Fruit fly (Drosophila melanogaster) whole organism, embryonic: ENCODE data around the gene Targ2.

ENCODE experiments used
- B-H2 ChIP-seq: fragments of 200-800 bp; sonication (Bioruptor generic); optimal IDR thresholded peaks from 2 replicates; lab custom pipeline; 2018; ENCODE audit warnings: missing biosample characterization, mild to moderate bottlenecking, missing genetic modification characterization
- BtbVII ChIP-seq: fragments of 200-800 bp; sonication (Bioruptor generic); optimal IDR thresholded peaks from 3 replicates; lab custom pipeline; 2017; ENCODE audit warnings: missing biosample characterization, mild to moderate bottlenecking, missing genetic modification characterization
- CG10462 ChIP-seq: fragments of 200-800 bp; sonication (Bioruptor generic); optimal IDR thresholded peaks from 2 replicates; lab custom pipeline; 2016; ENCODE audit warnings: missing biosample characterization, missing genetic modification characterization
- CG11398 ChIP-seq: fragments of 200-800 bp; sonication (Bioruptor generic); optimal IDR thresholded peaks from 2 replicates; lab custom pipeline; 2016; ENCODE audit warnings: missing biosample characterization, missing genetic modification characterization
- CG12071 ChIP-seq: fragments of 200-800 bp; sonication (Bioruptor generic); optimal IDR thresholded peaks from 3 replicates; lab custom pipeline; 2018; ENCODE audit warnings: missing biosample characterization, mild to moderate bottlenecking, missing genetic modification characterization
- CG12391 ChIP-seq: fragments of 200-800 bp; sonication (Bioruptor generic); optimal IDR thresholded peaks from 3 replicates; lab custom pipeline; 2018; ENCODE audit warnings: missing biosample characterization, mild to moderate bottlenecking, missing genetic modification characterization, moderate library complexity
- CG12659 ChIP-seq: fragments of 200-800 bp; sonication (Bioruptor generic); optimal IDR thresholded peaks from 3 replicates; lab custom pipeline; 2017; ENCODE audit warnings: mild to moderate bottlenecking, missing biosample characterization, missing genetic modification reagents, missing genetic modification characterization
- CG13624 ChIP-seq: fragments of 200-800 bp; sonication (Bioruptor generic); optimal IDR thresholded peaks from 2 replicates; lab custom pipeline; 2016; ENCODE audit warnings: missing biosample characterization, missing genetic modification characterization
- CG16779 ChIP-seq: fragments of 200-800 bp; sonication (Bioruptor generic); IDR thresholded peaks from 2 replicates; pipeline ENCODE4 v1.3.6; 2022; ENCODE audit warnings: missing biosample characterization, missing genetic modification characterization
- CG17328 ChIP-seq: fragments of 200-800 bp; sonication (Bioruptor generic); IDR thresholded peaks from 2 replicates; pipeline ENCODE4 v1.3.6; 2022; ENCODE audit warnings: missing biosample characterization, missing genetic modification characterization
- CG17385 ChIP-seq: fragments of 200-800 bp; sonication (Bioruptor generic); optimal IDR thresholded peaks from 3 replicates; lab custom pipeline; 2018; ENCODE audit warnings: missing biosample characterization, mild to moderate bottlenecking, missing genetic modification characterization
- CG17829 ChIP-seq: fragments of 200-800 bp; optimal IDR thresholded peaks from 2 replicates; lab custom pipeline; 2019; ENCODE audit warnings: missing biosample characterization, mild to moderate bottlenecking, missing genetic modification characterization, moderate library complexity
- CG2116 ChIP-seq: fragments of 200-800 bp; sonication (Bioruptor generic); optimal IDR thresholded peaks from 3 replicates; lab custom pipeline; 2018; ENCODE audit warnings: missing biosample characterization, mild to moderate bottlenecking, missing genetic modification characterization
- CG34422 ChIP-seq: fragments of 200-800 bp; sonication (Bioruptor generic); IDR thresholded peaks from 3 replicates; pipeline ENCODE4 v1.3.6; 2022; ENCODE audit warnings: missing biosample characterization, missing genetic modification characterization
- CG6689 ChIP-seq: fragments of 200-800 bp; sonication (Bioruptor generic); IDR thresholded peaks from 2 replicates; pipeline ENCODE4 v1.3.6; 2022; ENCODE audit warnings: missing biosample characterization, missing genetic modification characterization
- CG6765 ChIP-seq: fragments of 200-800 bp; sonication (Bioruptor generic); optimal IDR thresholded peaks from 3 replicates; lab custom pipeline; 2017; ENCODE audit warnings: missing biosample characterization, mild to moderate bottlenecking, missing genetic modification characterization
- CG6854 ChIP-seq: fragments of 200-800 bp; sonication (Bioruptor generic); optimal IDR thresholded peaks from 3 replicates; lab custom pipeline; 2017; ENCODE audit warnings: missing biosample characterization, mild to moderate bottlenecking, missing genetic modification characterization
- CG8290 ChIP-seq, 3 experiments: fragments of 200-800 bp; sonication (Bioruptor generic); optimal IDR thresholded peaks; 2 replicates each; lab custom pipeline; 2016 to 2019; ENCODE audit warnings: missing biosample characterization in 3 of 3, missing genetic modification characterization in 3 of 3, mild to moderate bottlenecking in 2 of 3, moderate library complexity in 1 of 3
- CG8765 ChIP-seq: fragments of 200-800 bp; sonication (Bioruptor generic); IDR thresholded peaks from 2 replicates; pipeline ENCODE4 v1.3.6; 2022; ENCODE audit warnings: missing biosample characterization, missing genetic modification characterization
- CG9437 ChIP-seq: fragments of 200-800 bp; sonication (Bioruptor generic); optimal IDR thresholded peaks from 2 replicates; lab custom pipeline; 2018; ENCODE audit warnings: missing biosample characterization, mild to moderate bottlenecking, missing genetic modification characterization
- CG9609 ChIP-seq: fragments of 200-800 bp; sonication (Bioruptor generic); optimal IDR thresholded peaks from 3 replicates; lab custom pipeline; 2016; ENCODE audit warnings: missing biosample characterization, missing genetic modification characterization
- Camta ChIP-seq: fragments of 200-800 bp; sonication (Bioruptor generic); optimal IDR thresholded peaks from 2 replicates; lab custom pipeline; 2016; ENCODE audit warnings: missing biosample characterization, missing genetic modification characterization
- Dip3 ChIP-seq: fragments of 200-800 bp; sonication (Bioruptor generic); optimal IDR thresholded peaks from 3 replicates; lab custom pipeline; 2016; ENCODE audit warnings: missing biosample characterization, missing genetic modification characterization
- Dp ChIP-seq: fragments of 200-800 bp; sonication (Bioruptor generic); optimal IDR thresholded peaks from 2 replicates; lab custom pipeline; 2018; ENCODE audit warnings: missing biosample characterization, mild to moderate bottlenecking, missing genetic modification characterization, moderate library complexity
- Fer1 ChIP-seq: fragments of 200-800 bp; sonication (Bioruptor generic); optimal IDR thresholded peaks from 2 replicates; lab custom pipeline; 2017; ENCODE audit warnings: missing biosample characterization, mild to moderate bottlenecking, missing genetic modification characterization
- HLH4C ChIP-seq: fragments of 200-800 bp; sonication (Bioruptor generic); IDR thresholded peaks from 3 replicates; pipeline ENCODE4 v1.3.6; 2022; ENCODE audit warnings: missing biosample characterization, missing genetic modification characterization; ENCODE audit not compliant: partially characterized antibody
- Hand ChIP-seq: fragments of 200-800 bp; sonication (Bioruptor generic); optimal IDR thresholded peaks from 2 replicates; lab custom pipeline; 2017; ENCODE audit warnings: mild to moderate bottlenecking, missing biosample characterization, missing genetic modification reagents, missing genetic modification characterization
- HmgD ChIP-seq: fragments of 200-800 bp; sonication (Bioruptor generic); optimal IDR thresholded peaks from 3 replicates; lab custom pipeline; 2016; ENCODE audit warnings: missing biosample characterization, missing genetic modification characterization
- Hsf ChIP-seq: fragments of 200-800 bp; sonication (Bioruptor generic); optimal IDR thresholded peaks from 3 replicates; lab custom pipeline; 2016; ENCODE audit warnings: missing biosample characterization, missing genetic modification characterization
- Meics ChIP-seq: fragments of 200-800 bp; sonication (Bioruptor generic); optimal IDR thresholded peaks from 2 replicates; lab custom pipeline; 2017; ENCODE audit warnings: missing biosample characterization, mild to moderate bottlenecking, missing genetic modification characterization
- aop ChIP-seq: fragments of 200-800 bp; sonication (Bioruptor generic); IDR thresholded peaks from 2 replicates; pipeline ENCODE4 v1.3.6; 2022; ENCODE audit warnings: missing biosample characterization, missing genetic modification characterization
- az2 ChIP-seq: fragments of 200-800 bp; sonication (Bioruptor generic); optimal IDR thresholded peaks from 3 replicates; lab custom pipeline; 2016; ENCODE audit warnings: missing biosample characterization, missing genetic modification characterization
- bsh ChIP-seq, 2 experiments: fragments of 200-800 bp; sonication (Bioruptor generic); optimal IDR thresholded peaks; 2 replicates each; lab custom pipeline; 2017 to 2018; ENCODE audit warnings: mild to moderate bottlenecking in 2 of 2, missing biosample characterization in 2 of 2, missing genetic modification characterization in 2 of 2, moderate library complexity in 1 of 2
- chm ChIP-seq: fragments of 200-800 bp; sonication (Bioruptor generic); IDR thresholded peaks from 2 replicates; pipeline ENCODE4 v1.3.6; 2022; ENCODE audit warnings: missing biosample characterization, missing genetic modification characterization
- ewg ChIP-seq: fragments of 200-800 bp; sonication (Bioruptor generic); optimal IDR thresholded peaks from 3 replicates; lab custom pipeline; 2017; ENCODE audit warnings: mild to moderate bottlenecking, missing biosample characterization, missing genetic modification reagents, missing genetic modification characterization
- inv ChIP-seq: fragments of 200-800 bp; sonication (Bioruptor generic); IDR thresholded peaks from 2 replicates; pipeline ENCODE4 v1.3.6; 2022; ENCODE audit warnings: missing biosample characterization, missing genetic modification characterization; ENCODE audit not compliant: partially characterized antibody
- ken ChIP-seq: fragments of 200-800 bp; sonication (Bioruptor generic); IDR thresholded peaks from 3 replicates; pipeline ENCODE4 v1.3.6; 2022; ENCODE audit warnings: missing biosample characterization, missing genetic modification characterization
- lab ChIP-seq: fragments of 200-800 bp; sonication (Bioruptor generic); optimal IDR thresholded peaks from 3 replicates; lab custom pipeline; 2017; ENCODE audit warnings: missing biosample characterization, missing genetic modification characterization, mild to moderate bottlenecking, moderate library complexity, missing genetic modification reagents
- mam ChIP-seq: fragments of 200-800 bp; sonication (Bioruptor generic); optimal IDR thresholded peaks from 3 replicates; lab custom pipeline; 2016; ENCODE audit warnings: missing biosample characterization, missing genetic modification characterization
- mirr ChIP-seq: fragments of 200-800 bp; sonication (Bioruptor generic); optimal IDR thresholded peaks from 3 replicates; lab custom pipeline; 2018; ENCODE audit warnings: missing biosample characterization, mild to moderate bottlenecking, missing genetic modification characterization
- nom ChIP-seq: fragments of 200-800 bp; sonication (Bioruptor generic); optimal IDR thresholded peaks from 2 replicates; lab custom pipeline; 2017; ENCODE audit warnings: missing biosample characterization, missing genetic modification characterization, mild to moderate bottlenecking, moderate library complexity, missing genetic modification reagents
- odd ChIP-seq: fragments of 200-800 bp; sonication (Bioruptor generic); optimal IDR thresholded peaks from 2 replicates; lab custom pipeline; 2017; ENCODE audit warnings: missing biosample characterization, mild to moderate bottlenecking, missing genetic modification characterization
- pfk ChIP-seq: fragments of 200-800 bp; sonication (Bioruptor generic); optimal IDR thresholded peaks from 2 replicates; lab custom pipeline; 2018; ENCODE audit warnings: missing biosample characterization, mild to moderate bottlenecking, missing genetic modification characterization, moderate library complexity
- pnt ChIP-seq: fragments of 200-800 bp; sonication (Bioruptor generic); optimal IDR thresholded peaks from 3 replicates; lab custom pipeline; 2016; ENCODE audit warnings: missing biosample characterization, missing genetic modification characterization
- pros ChIP-seq: fragments of 200-800 bp; sonication (Bioruptor generic); optimal IDR thresholded peaks from 3 replicates; lab custom pipeline; 2019; ENCODE audit warnings: missing biosample characterization, mild to moderate bottlenecking, missing genetic modification characterization, moderate library complexity
- rib ChIP-seq: fragments of 200-800 bp; sonication (Bioruptor generic); IDR thresholded peaks from 2 replicates; pipeline ENCODE4 v1.3.6; 2022; ENCODE audit warnings: missing biosample characterization, missing genetic modification characterization
- scrt ChIP-seq: fragments of 200-800 bp; sonication (Bioruptor generic); optimal IDR thresholded peaks from 2 replicates; lab custom pipeline; 2018; ENCODE audit warnings: missing biosample characterization, mild to moderate bottlenecking, missing genetic modification characterization, moderate library complexity
- seq ChIP-seq: fragments of 200-800 bp; sonication (Bioruptor generic); IDR thresholded peaks from 2 replicates; pipeline ENCODE4 v1.3.6; 2022; ENCODE audit warnings: missing biosample characterization, missing genetic modification characterization
- sna ChIP-seq: fragments of 200-800 bp; sonication (Bioruptor generic); IDR thresholded peaks from 2 replicates; pipeline ENCODE4 v1.3.6; 2022; ENCODE audit warnings: missing biosample characterization, missing genetic modification characterization; ENCODE audit not compliant: partially characterized antibody
- so ChIP-seq: fragments of 200-800 bp; sonication (Bioruptor generic); IDR thresholded peaks from 3 replicates; pipeline ENCODE4 v1.3.6; 2022; ENCODE audit warnings: missing biosample characterization, missing genetic modification characterization
- sob ChIP-seq: fragments of 200-800 bp; sonication (Bioruptor generic); IDR thresholded peaks from 2 replicates; pipeline ENCODE4 v1.3.6; 2022; ENCODE audit warnings: missing biosample characterization, missing genetic modification characterization

The Targ2 gene

DNA sequence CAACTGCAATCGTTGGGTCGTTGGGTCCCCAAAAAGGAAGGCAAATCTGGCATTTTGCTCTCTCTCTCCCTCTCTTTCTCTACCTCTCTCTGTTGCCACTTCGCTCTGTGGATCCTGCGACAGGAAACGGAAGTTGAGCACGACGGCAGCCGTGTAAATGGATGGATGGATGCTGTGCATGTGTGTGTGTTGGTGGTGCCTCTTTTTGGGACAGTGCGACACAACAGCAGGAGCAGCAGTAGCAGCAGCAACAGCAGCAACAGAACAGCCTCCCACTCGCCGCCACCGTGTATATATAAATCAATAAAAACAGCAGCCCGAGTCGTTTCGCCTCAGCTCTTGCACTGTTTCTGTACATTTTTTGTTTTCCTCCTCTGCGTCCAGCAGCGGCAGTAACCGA, 11.0 kb downstream of the Targ2 start (continued):
- TF ChIP-seq nom (GFP tag; lab: Kevin White, UChicago): peak; percentile 33
- TF ChIP-seq CG8765 (GFP tag; lab: Robert Waterston, UW): no peak
- no peak for TF ChIP-seq HLH4C
- TF ChIP-seq Meics (GFP tag; lab: Kevin White, UChicago): peak; percentile 34
- no peak for TF ChIP-seq CG10462 (GFP tag; lab: Kevin White, UChicago)
- TF ChIP-seq pnt (GFP tag; lab: Kevin White, UChicago): no peak
- peak; percentile 10 for TF ChIP-seq B-H2 (GFP tag; lab: Kevin White, UChicago)
- no peak for TF ChIP-seq CG9437 (GFP tag; lab: Kevin White, UChicago)
- 0 out of 2 replicates have a peak, but pooled peaks have one; percentile 12 for TF ChIP-seq CG17328 (GFP tag; lab: Robert Waterston, UW)
- peak; percentile 38 for TF ChIP-seq CG17385 (GFP tag; lab: Kevin White, UChicago)
- no peak for TF ChIP-seq seq (GFP tag; lab: Robert Waterston, UW)
- peak; percentile 60 for TF ChIP-seq CG6765
- no peak for TF ChIP-seq BtbVII (GFP tag; lab: Kevin White, UChicago)
- TF ChIP-seq lab (GFP tag; lab: Kevin White, UChicago): peak; percentile 61
- TF ChIP-seq aop (GFP tag; lab: Robert Waterston, UW): no peak
- TF ChIP-seq CG12659 (GFP tag; lab: Kevin White, UChicago): no peak
- TF ChIP-seq pros (GFP tag; lab: Kevin White, UChicago): no peak
- TF ChIP-seq Camta (GFP tag; lab: Kevin White, UChicago): no peak
- TF ChIP-seq az2 (GFP tag; lab: Kevin White, UChicago): no peak
- TF ChIP-seq CG9609 (GFP tag; lab: Kevin White, UChicago): no peak
- peak; percentile 66 for TF ChIP-seq scrt (GFP tag; lab: Kevin White, UChicago)
- TF ChIP-seq CG34422 (GFP tag; lab: Robert Waterston, UW): no peak
- TF ChIP-seq CG8290 (GFP tag; optimal IDR thresholded peaks at IDR 0.05; lab: Kevin White, UChicago): no peak
- TF ChIP-seq CG8290 (tag; optimal IDR thresholded peaks at IDR 0.05; lab: Kevin White, UChicago): no peak
- TF ChIP-seq CG16779: peak; percentile 56; the same call in 1 of the 2 replicates
- peak; percentile 33 for TF ChIP-seq CG12071 (GFP tag; lab: Kevin White, UChicago)
- TF ChIP-seq CG6689 (GFP tag; lab: Robert Waterston, UW): no peak
- peak; percentile 44 for TF ChIP-seq pfk (GFP tag; lab: Kevin White, UChicago)
- TF ChIP-seq Hsf (GFP tag; lab: Kevin White, UChicago): no peak
- TF ChIP-seq CG11398 (GFP tag; lab: Kevin White, UChicago): no peak
- no peak for TF ChIP-seq Dip3 (GFP tag; lab: Kevin White, UChicago)
- TF ChIP-seq bsh (GFP tag; optimal IDR thresholded peaks at IDR 0.05; lab: Kevin White, UChicago): no peak
- peak; percentile 33 for TF ChIP-seq CG6854
- TF ChIP-seq sob (GFP tag; lab: Robert Waterston, UW): no peak
- no peak for TF ChIP-seq odd (GFP tag; lab: Kevin White, UChicago)
- TF ChIP-seq chm (GFP tag; lab: Robert Waterston, UW): no peak
- TF ChIP-seq rib (GFP tag; lab: Robert Waterston, UW): no peak
- peak; percentile 49 for TF ChIP-seq Fer1
- no peak for TF ChIP-seq HmgD (GFP tag; lab: Kevin White, UChicago)
- TF ChIP-seq ewg (GFP tag; lab: Kevin White, UChicago): no peak
- no peak for TF ChIP-seq ken
- TF ChIP-seq Dp (GFP tag; lab: Kevin White, UChicago): no peak
- TF ChIP-seq sna (GFP tag; lab: Robert Waterston, UW): no peak
- TF ChIP-seq mam (GFP tag; lab: Kevin White, UChicago): no peak
- TF ChIP-seq so (GFP tag; lab: Robert Waterston, UW): no peak
- no peak for TF ChIP-seq CG12391
- peak; percentile 40 for TF ChIP-seq Hand
- peak; percentile 44 for TF ChIP-seq mirr
- TF ChIP-seq CG2116 (GFP tag; lab: Kevin White, UChicago): no peak
- TF ChIP-seq CG13624 (GFP tag; lab: Kevin White, UChicago): no peak
- no peak for TF ChIP-seq CG17829 (tag; lab: Kevin White, UChicago)
- no peak for TF ChIP-seq inv (GFP tag; lab: Robert Waterston, UW)
